Worm (Caenorhabditis elegans) whole organism, late embryonic: ENCODE results near the gene str-185.

Source experiments
- F13H6.1 ChIP-seq: sonication (generic microtip); optimal IDR thresholded peaks from 2 replicates; lab custom pipeline; 2016; ENCODE audit warnings: missing genetic modification characterization, missing compliant biosample characterization
- ceh-14 ChIP-seq: sonication (generic microtip); optimal IDR thresholded peaks from 2 replicates; lab custom pipeline; 2016; ENCODE audit warnings: missing genotype, missing genetic modification characterization, missing compliant biosample characterization
- ceh-24 ChIP-seq: sonication (generic microtip); optimal IDR thresholded peaks from 2 replicates; lab custom pipeline; 2016; ENCODE audit warnings: mild to moderate bottlenecking, missing genetic modification characterization, missing compliant biosample characterization
- ceh-6 ChIP-seq: fragments of 200-800 bp; sonication (Bioruptor generic); optimal IDR thresholded peaks from 2 replicates; lab custom pipeline; 2018; ENCODE audit warnings: mild to moderate bottlenecking, missing genetic modification characterization, missing compliant biosample characterization
- elt-2 ChIP-seq: sonication (generic microtip); optimal IDR thresholded peaks from 2 replicates; lab custom pipeline; 2016; ENCODE audit warnings: missing genetic modification reagents, missing genetic modification characterization, missing compliant biosample characterization
- fkh-10 ChIP-seq: fragments of 150-350 bp; optimal IDR thresholded peaks from 2 replicates; lab custom pipeline; 2014; ENCODE audit warnings: missing biosample characterization, missing genetic modification reagents, missing genetic modification characterization
- fkh-6 ChIP-seq: sonication (generic microtip); optimal IDR thresholded peaks from 2 replicates; lab custom pipeline; 2016; ENCODE audit warnings: missing genetic modification characterization, missing compliant biosample characterization
- mec-3 ChIP-seq: sonication (generic microtip); optimal IDR thresholded peaks from 2 replicates; lab custom pipeline; 2016; ENCODE audit warnings: borderline replicate concordance, missing genetic modification characterization, missing compliant biosample characterization
- nhr-11 ChIP-seq: fragments of 150-350 bp; optimal IDR thresholded peaks from 2 replicates; lab custom pipeline; 2014; ENCODE audit warnings: missing biosample characterization, missing genetic modification characterization
- odd-2 ChIP-seq: sonication (generic microtip); optimal IDR thresholded peaks from 2 replicates; lab custom pipeline; 2017; ENCODE audit warnings: antibody characterized with exemption, mild to moderate bottlenecking, missing genetic modification characterization, missing compliant biosample characterization
- pat-9 ChIP-seq: fragments of 200-800 bp; sonication (Bioruptor generic); optimal IDR thresholded peaks from 2 replicates; lab custom pipeline; 2018; ENCODE audit warnings: mild to moderate bottlenecking, missing genetic modification characterization, moderate library complexity, missing compliant biosample characterization
- tbx-2 ChIP-seq: sonication (generic microtip); optimal IDR thresholded peaks from 2 replicates; lab custom pipeline; 2016; ENCODE audit warnings: missing genetic modification characterization, missing compliant biosample characterization
- unc-86 ChIP-seq: sonication (generic microtip); optimal IDR thresholded peaks from 2 replicates; lab custom pipeline; 2016; ENCODE audit warnings: missing genetic modification characterization, missing compliant biosample characterization

DNA sequence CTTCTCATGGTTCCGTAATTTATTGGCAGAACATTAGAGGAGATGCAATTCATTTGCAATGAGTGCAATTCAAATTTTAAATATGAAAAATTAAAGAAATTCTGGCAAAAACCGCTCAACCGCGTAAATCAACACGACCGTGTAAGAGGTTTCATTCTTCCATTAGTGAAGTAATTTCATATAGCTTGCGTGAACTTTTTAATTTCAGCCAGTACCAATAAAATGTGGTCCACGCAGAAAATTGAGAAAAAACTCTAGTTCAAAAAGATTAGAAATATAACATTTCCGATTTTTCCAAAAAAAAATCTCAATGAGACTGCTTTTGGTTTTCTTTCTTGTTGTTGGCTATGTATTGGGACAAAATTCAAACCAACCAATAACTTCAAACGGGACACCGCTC, 7.8 kb downstream of the str-185 start, which contains the start of gene clec-175:
- TF ChIP-seq ceh-14 (tag; lab: Kevin White, UChicago), result no peak
- no peak for TF ChIP-seq F13H6.1
- TF ChIP-seq elt-2 (tag; lab: Kevin White, UChicago), result no peak
- TF ChIP-seq mec-3 (tag; lab: Kevin White, UChicago), result no peak
- TF ChIP-seq fkh-6 (tag; lab: Kevin White, UChicago), result no peak
- no peak for TF ChIP-seq ceh-6 (GFP tag; lab: Kevin White, UChicago)
- no peak for TF ChIP-seq tbx-2 (tag; lab: Kevin White, UChicago)
- no peak for TF ChIP-seq nhr-11 (tag; lab: Kevin White, UChicago)
- TF ChIP-seq unc-86, result no peak
- no peak for TF ChIP-seq fkh-10
- no peak for TF ChIP-seq pat-9 (tag; lab: Kevin White, UChicago)
- no peak for TF ChIP-seq ceh-24
- TF ChIP-seq odd-2 (tag; lab: Kevin White, UChicago), result no peak
